Fruit fly (Drosophila melanogaster) whole organism, prepupa: Measurements from ENCODE around the gene Cpn.

ENCODE experiments used
- Blimp-1 ChIP-seq: fragments of 200-800 bp; sonication (Bioruptor generic); optimal IDR thresholded peaks from 3 replicates; lab custom pipeline; 2017; ENCODE audit warnings: missing biosample characterization, missing genetic modification characterization, mild to moderate bottlenecking, moderate library complexity, missing genetic modification reagents
- CG11294 ChIP-seq: fragments of 200-800 bp; sonication (Bioruptor generic); IDR thresholded peaks from 2 replicates; pipeline ENCODE4 v1.3.6; 2022; ENCODE audit warnings: missing biosample characterization, missing genetic modification characterization
- CG11762 ChIP-seq: fragments of 200-800 bp; sonication (Bioruptor generic); optimal IDR thresholded peaks from 3 replicates; lab custom pipeline; 2016; ENCODE audit warnings: missing biosample characterization, missing genetic modification characterization; ENCODE audit not compliant: insufficient read depth
- CG11902 ChIP-seq: fragments of 200-800 bp; sonication (Bioruptor generic); optimal IDR thresholded peaks from 3 replicates; lab custom pipeline; 2016; ENCODE audit warnings: missing biosample characterization, missing genetic modification characterization
- CG3032 ChIP-seq: fragments of 200-800 bp; optimal IDR thresholded peaks from 2 replicates; lab custom pipeline; 2019; ENCODE audit warnings: missing biosample characterization, mild to moderate bottlenecking, missing genetic modification characterization, moderate library complexity
- CG34406 ChIP-seq: fragments of 200-800 bp; sonication (Bioruptor generic); optimal IDR thresholded peaks from 3 replicates; lab custom pipeline; 2016; ENCODE audit warnings: missing biosample characterization, missing genetic modification characterization
- CG3919 ChIP-seq: fragments of 200-800 bp; sonication (Bioruptor generic); optimal IDR thresholded peaks from 3 replicates; lab custom pipeline; 2016; ENCODE audit warnings: missing biosample characterization, missing genetic modification characterization
- CG4318 ChIP-seq: fragments of 200-800 bp; sonication (Bioruptor generic); optimal IDR thresholded peaks from 3 replicates; lab custom pipeline; 2017; ENCODE audit warnings: missing biosample characterization, mild to moderate bottlenecking, missing genetic modification characterization
- CG6163 ChIP-seq: fragments of 200-800 bp; sonication (Bioruptor generic); IDR thresholded peaks from 3 replicates; pipeline ENCODE4 v1.3.6; 2022; ENCODE audit warnings: missing biosample characterization, missing genetic modification characterization
- CG6792 ChIP-seq: fragments of 200-800 bp; sonication (Bioruptor generic); optimal IDR thresholded peaks from 3 replicates; lab custom pipeline; 2016; ENCODE audit warnings: missing biosample characterization, missing genetic modification characterization
- CG6808 ChIP-seq: fragments of 200-800 bp; sonication (Bioruptor generic); optimal IDR thresholded peaks from 3 replicates; lab custom pipeline; 2017; ENCODE audit warnings: missing biosample characterization, missing genetic modification characterization, mild to moderate bottlenecking, moderate library complexity, missing genetic modification reagents
- CG7368 ChIP-seq: fragments of 200-800 bp; sonication (Bioruptor generic); optimal IDR thresholded peaks from 3 replicates; lab custom pipeline; 2016; ENCODE audit warnings: missing biosample characterization, missing genetic modification characterization
- CG9139 ChIP-seq: fragments of 200-800 bp; sonication (Bioruptor generic); optimal IDR thresholded peaks from 3 replicates; lab custom pipeline; 2017; ENCODE audit warnings: missing biosample characterization, mild to moderate bottlenecking, missing genetic modification characterization
- Eip75B ChIP-seq: fragments of 200-800 bp; sonication (Bioruptor generic); optimal IDR thresholded peaks from 3 replicates; lab custom pipeline; 2016; ENCODE audit warnings: missing biosample characterization, missing genetic modification characterization
- Eip78C ChIP-seq: fragments of 200-800 bp; sonication (Bioruptor generic); peaks from one replicate; lab custom pipeline; 2016; ENCODE audit warnings: missing biosample characterization, missing genetic modification characterization
- Eip93F ChIP-seq: fragments of 200-800 bp; sonication (Bioruptor generic); optimal IDR thresholded peaks from 2 replicates; lab custom pipeline; 2016; ENCODE audit warnings: missing biosample characterization, mild to moderate bottlenecking, missing genetic modification characterization
- Ets21C ChIP-seq: fragments of 200-800 bp; sonication (Bioruptor generic); optimal IDR thresholded peaks from 3 replicates; lab custom pipeline; 2016; ENCODE audit warnings: missing biosample characterization, missing genetic modification characterization
- Gug ChIP-seq: fragments of 200-800 bp; sonication (Bioruptor generic); IDR thresholded peaks from 2 replicates; pipeline ENCODE4 v1.3.6; 2022; ENCODE audit warnings: missing biosample characterization, missing genetic modification characterization
- Hr38 ChIP-seq: sonication (Bioruptor generic); optimal IDR thresholded peaks from 2 replicates; lab custom pipeline; 2016; ENCODE audit warnings: missing biosample characterization, missing genetic modification characterization
- Hr4 ChIP-seq: fragments of 200-800 bp; sonication (Bioruptor generic); optimal IDR thresholded peaks from 3 replicates; lab custom pipeline; 2016; ENCODE audit warnings: missing biosample characterization, missing genetic modification characterization
- Sox102F ChIP-seq: fragments of 200-800 bp; sonication (Bioruptor generic); optimal IDR thresholded peaks from 2 replicates; lab custom pipeline; 2016; ENCODE audit warnings: missing biosample characterization, mild to moderate bottlenecking, missing genetic modification characterization
- Sox15 ChIP-seq: fragments of 200-800 bp; sonication (Bioruptor generic); optimal IDR thresholded peaks from 3 replicates; lab custom pipeline; 2016; ENCODE audit warnings: missing biosample characterization, missing genetic modification characterization
- acj6 ChIP-seq: fragments of 200-800 bp; sonication (Bioruptor generic); optimal IDR thresholded peaks from 3 replicates; lab custom pipeline; 2016; ENCODE audit warnings: missing biosample characterization, missing genetic modification characterization
- cyc ChIP-seq: fragments of 200-800 bp; sonication (Bioruptor generic); optimal IDR thresholded peaks from 3 replicates; lab custom pipeline; 2016; ENCODE audit warnings: missing biosample characterization, missing genetic modification characterization
- dac ChIP-seq: fragments of 200-800 bp; sonication (Bioruptor generic); optimal IDR thresholded peaks from 2 replicates; lab custom pipeline; 2017; ENCODE audit warnings: missing biosample characterization, mild to moderate bottlenecking, missing genetic modification characterization
- esn ChIP-seq: fragments of 200-800 bp; sonication (Bioruptor generic); optimal IDR thresholded peaks from 2 replicates; lab custom pipeline; 2016; ENCODE audit warnings: missing biosample characterization, mild to moderate bottlenecking, missing genetic modification characterization, moderate library complexity
- fd59A ChIP-seq: fragments of 200-800 bp; sonication (Bioruptor generic); optimal IDR thresholded peaks from 2 replicates; lab custom pipeline; 2017; ENCODE audit warnings: missing biosample characterization, mild to moderate bottlenecking, missing genetic modification characterization, missing genetic modification reagents
- lz ChIP-seq: fragments of 200-800 bp; sonication (Bioruptor generic); optimal IDR thresholded peaks from 3 replicates; lab custom pipeline; 2016; ENCODE audit warnings: missing biosample characterization, missing genetic modification characterization
- net ChIP-seq: fragments of 200-800 bp; sonication (Bioruptor generic); optimal IDR thresholded peaks from 3 replicates; lab custom pipeline; 2016; ENCODE audit warnings: missing biosample characterization, missing genetic modification characterization
- pdm3 ChIP-seq: fragments of 200-800 bp; sonication (Bioruptor generic); optimal IDR thresholded peaks from 3 replicates; lab custom pipeline; 2016; ENCODE audit warnings: missing biosample characterization, missing genetic modification characterization
- ss ChIP-seq, 2 experiments: fragments of 200-800 bp; sonication (Bioruptor generic); optimal IDR thresholded peaks; 2 replicates in 1 of 2; 3 replicates in 1 of 2; lab custom pipeline; 2017 to 2018; ENCODE audit warnings: mild to moderate bottlenecking in 2 of 2, missing biosample characterization in 2 of 2, missing genetic modification characterization in 2 of 2, moderate library complexity in 1 of 2
- svp ChIP-seq: fragments of 200-800 bp; sonication (Bioruptor generic); peaks from one replicate; lab custom pipeline; 2016; ENCODE audit warnings: missing biosample characterization, missing genetic modification characterization
- topi ChIP-seq: fragments of 200-800 bp; sonication (Bioruptor generic); optimal IDR thresholded peaks from 3 replicates; lab custom pipeline; 2016; ENCODE audit warnings: missing biosample characterization, missing genetic modification characterization

The Cpn gene

DNA sequence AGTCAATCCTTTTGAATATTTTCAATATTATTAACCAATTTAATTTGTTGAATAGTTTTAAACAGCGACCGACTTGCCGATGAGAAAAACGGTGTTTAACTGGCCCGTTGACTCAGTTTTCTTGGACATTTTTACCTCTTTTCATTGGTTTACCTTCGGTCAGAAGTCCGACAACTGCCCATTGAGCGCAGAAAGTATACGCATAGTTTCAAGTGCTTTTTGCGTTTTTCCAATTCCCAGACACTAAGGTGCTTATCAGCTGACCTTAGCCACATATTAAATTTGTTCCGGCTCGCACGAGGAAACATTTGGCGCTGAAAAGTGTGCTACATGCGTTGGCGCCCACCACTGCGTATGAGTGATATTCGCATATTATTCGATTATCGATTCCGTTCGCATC, at the start of gene Cpn:
TSS of gene Cpn (minus strand) at position 101 of the 400 bp plus-strand sequence.
- TF ChIP-seq Eip93F (GFP tag; lab: Kevin White, UChicago), result no peak
- TF ChIP-seq CG6808 (GFP tag; lab: Kevin White, UChicago), result no peak
- no peak for TF ChIP-seq CG11294
- TF ChIP-seq pdm3 (GFP tag; lab: Kevin White, UChicago), result no peak
- TF ChIP-seq CG6163 (GFP tag; lab: Robert Waterston, UW), result no peak
- no peak for TF ChIP-seq dac
- no peak for TF ChIP-seq lz
- peak; percentile 5 for TF ChIP-seq svp

DNA sequence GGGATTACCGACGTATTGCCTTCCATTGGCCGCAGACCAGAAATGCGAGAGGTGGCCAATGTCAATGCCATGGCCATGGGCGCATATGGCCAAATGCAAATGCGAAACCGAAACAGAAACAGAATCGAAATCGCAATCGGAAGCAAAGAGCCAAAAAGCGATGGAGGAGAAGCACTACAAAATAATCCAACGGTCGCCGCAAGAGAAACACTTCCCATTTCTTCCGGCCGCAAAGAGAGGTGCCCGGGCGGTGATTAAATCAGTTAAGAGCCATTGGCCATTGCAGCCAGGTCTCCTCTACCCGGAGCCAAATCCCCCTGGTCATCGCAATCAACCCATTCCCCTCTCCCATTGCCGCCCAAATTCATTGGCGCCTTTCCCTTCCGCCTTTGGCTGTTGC, 48.2 kb upstream of the Cpn start, which contains the start of gene CG14742:
TSS of gene CG14742 (plus strand) at position 301 of the 400 bp plus-strand sequence.
- TF ChIP-seq Blimp-1, result no peak
- TF ChIP-seq Sox102F, result no peak
- TF ChIP-seq net, result no peak
- TF ChIP-seq CG3919 (GFP tag; lab: Kevin White, UChicago), result no peak
- TF ChIP-seq esn (GFP tag; lab: Kevin White, UChicago), result no peak
- TF ChIP-seq CG4318 (GFP tag; lab: Kevin White, UChicago), result no peak
- no peak for TF ChIP-seq Sox15 (GFP tag; lab: Kevin White, UChicago)
- TF ChIP-seq Ets21C (GFP tag; lab: Kevin White, UChicago), result no peak

DNA sequence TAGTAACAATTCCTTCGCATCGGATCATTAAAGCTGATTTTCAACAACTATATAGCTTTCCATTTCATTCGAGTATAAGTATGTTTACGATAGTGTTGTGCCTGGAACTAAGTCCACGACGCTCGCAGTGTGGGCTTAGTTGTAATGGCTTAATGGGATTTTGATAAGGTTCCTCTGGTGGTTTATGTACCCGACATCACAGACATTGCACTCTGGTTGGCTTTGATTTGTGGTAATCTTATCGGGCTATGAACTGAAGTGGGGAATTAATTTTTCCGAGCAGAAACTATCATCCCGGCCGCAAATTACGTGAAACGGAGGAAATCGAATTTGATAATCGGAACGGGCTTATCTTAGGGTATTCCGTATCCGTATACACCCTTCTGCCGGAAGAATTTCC, 45.6 kb upstream of the Cpn start:
- TF ChIP-seq Eip75B (GFP tag; lab: Kevin White, UChicago) (no peak), CG11762 (GFP tag; lab: Kevin White, UChicago) (no peak), CG6792 (GFP tag; lab: Kevin White, UChicago) (no peak), CG9139 (GFP tag; lab: Kevin White, UChicago) (no peak), CG3032 (no peak), esn (GFP tag; lab: Kevin White, UChicago) (no peak), Hr38 (no peak), CG7368 (GFP tag; lab: Kevin White, UChicago) (no peak), CG34406 (GFP tag; lab: Kevin White, UChicago) (no peak), ss (GFP tag; optimal IDR thresholded peaks at IDR 0.05; lab: Kevin White, UChicago) (no peak), cyc (GFP tag; lab: Kevin White, UChicago) (no peak), Hr4 (GFP tag; lab: Kevin White, UChicago) (no peak), Eip78C (GFP tag; lab: Kevin White, UChicago) (no peak), Blimp-1 (no peak), fd59A (GFP tag; lab: Kevin White, UChicago) (no peak), Ets21C (GFP tag; lab: Kevin White, UChicago) (no peak), CG4318 (GFP tag; lab: Kevin White, UChicago) (no peak), Eip93F (GFP tag; lab: Kevin White, UChicago) (no peak), Gug (GFP tag; lab: Robert Waterston, UW) (no peak)
- TF ChIP-seq, all 60 proteins: peak for 0

- no peak for TF ChIP-seq CG11902 (GFP tag; lab: Kevin White, UChicago)
- peak; percentile 41 for TF ChIP-seq svp
These were observed 44.3 kb upstream of the Cpn start, which contains the start of gene CG4830 for dm6 chr3R:12210260-12210659. Gene CG4830 (minus strand): TSS chr3R:12210360.

DNA sequence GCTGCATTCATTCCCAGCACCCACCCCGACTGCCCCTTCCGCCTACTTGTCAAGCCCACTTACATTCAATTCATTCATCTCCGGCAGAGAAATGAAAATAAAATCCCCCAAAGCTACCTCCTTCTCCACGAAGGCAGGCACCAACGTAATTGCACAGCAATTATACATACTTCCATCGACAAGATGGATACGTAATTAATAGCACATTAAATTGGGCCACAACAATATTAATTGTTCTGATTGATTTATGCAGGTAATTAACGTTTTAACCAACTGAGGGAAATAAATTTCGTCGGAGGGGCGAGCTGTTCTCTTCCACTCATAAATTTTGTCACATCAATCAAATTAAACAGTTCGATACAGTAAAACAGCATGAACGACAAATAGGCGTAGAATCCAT, 31.7 kb upstream of the Cpn start, which contains the start of gene Adk1:
TSS of gene Adk1 (plus strand) at position 301 of the 400 bp plus-strand sequence.
- no peak for TF ChIP-seq CG34406 (GFP tag; lab: Kevin White, UChicago)
- no peak for TF ChIP-seq fd59A (GFP tag; lab: Kevin White, UChicago)
- no peak for TF ChIP-seq CG6792 (GFP tag; lab: Kevin White, UChicago)
- TF ChIP-seq acj6, result no peak
- TF ChIP-seq Gug (GFP tag; lab: Robert Waterston, UW), result no peak
- TF ChIP-seq topi (GFP tag; lab: Kevin White, UChicago), result no peak
